Worm (Caenorhabditis elegans): Measurements from ENCODE around the gene T04F3.4.

DNA sequence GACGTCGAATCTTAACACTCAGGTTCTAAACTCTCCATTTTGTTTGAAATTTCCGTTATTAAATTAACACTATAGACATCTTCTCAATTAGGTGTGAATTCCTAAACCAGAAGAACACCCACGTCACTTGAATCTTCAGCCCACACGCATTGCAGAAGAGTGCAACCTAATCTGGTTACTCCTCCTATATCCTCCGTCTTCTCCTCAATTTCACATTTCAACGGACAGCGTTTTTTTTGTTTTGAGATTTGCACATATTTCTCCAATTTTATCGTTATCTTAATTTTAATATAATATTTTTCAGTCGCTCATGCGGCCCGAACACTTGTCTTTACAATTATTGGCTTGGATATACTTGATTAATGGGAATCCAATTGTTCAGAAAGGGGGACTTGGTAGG lies 5.5 kb downstream of the T04F3.4 start, which contains the start of gene smoc-1:
- TF ChIP-seq ama-1 (optimal IDR thresholded peaks at IDR 0.05) (no peak), hnd-1 (tag; optimal IDR thresholded peaks at IDR 0.05) (no peak), scrt-1 (GFP tag; IDR thresholded peaks at IDR 0.05) (no peak), ets-7 (tag; optimal IDR thresholded peaks at IDR 0.05) (no peak), aly-1 (tag; optimal IDR thresholded peaks at IDR 0.05) (no peak)

Data from whole organism, early embryonic.